Fruit fly (Drosophila melanogaster) whole organism, adult: ENCODE data around the gene CG43050.

Experiments
- CG11617 ChIP-seq: fragments of 200-800 bp; sonication (Bioruptor generic); optimal IDR thresholded peaks from 2 replicates; lab custom pipeline; 2017; ENCODE audit warnings: mild to moderate bottlenecking, missing biosample characterization, missing genetic modification reagents, missing genetic modification characterization
- Crg-1 ChIP-seq: fragments of 200-800 bp; sonication (Bioruptor generic); optimal IDR thresholded peaks from 2 replicates; lab custom pipeline; 2016; ENCODE audit warnings: missing biosample characterization, missing genetic modification characterization
- Mnt ChIP-seq: fragments of 200-800 bp; sonication (Bioruptor generic); optimal IDR thresholded peaks from 2 replicates; lab custom pipeline; 2016; ENCODE audit warnings: missing biosample characterization, mild to moderate bottlenecking, missing genetic modification characterization
- tj ChIP-seq: fragments of 200-800 bp; sonication (Bioruptor generic); optimal IDR thresholded peaks from 3 replicates; lab custom pipeline; 2017; ENCODE audit warnings: missing biosample characterization, mild to moderate bottlenecking, missing genetic modification characterization, moderate library complexity

DNA sequence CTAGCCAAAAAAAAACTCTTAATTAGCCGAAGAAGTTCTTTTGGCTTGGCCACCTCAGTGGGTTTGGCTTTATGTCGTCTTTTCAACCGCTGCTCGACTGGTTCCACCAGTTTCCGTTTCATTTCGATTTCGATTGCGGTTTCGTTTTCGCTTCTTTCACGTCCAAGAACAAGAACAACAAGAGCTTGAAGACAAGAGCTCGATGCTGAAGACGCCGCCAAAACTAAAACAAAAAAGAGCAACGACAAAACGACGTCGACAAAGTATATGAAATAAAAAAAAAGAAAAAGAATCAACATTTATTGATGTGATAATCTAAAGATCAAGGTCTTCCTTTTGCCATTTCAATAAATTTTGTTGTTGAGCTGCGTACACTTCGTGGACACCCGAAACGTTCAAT, 3.4 kb downstream of the CG43050 start:
- TF ChIP-seq Crg-1 (no peak), Mnt (GFP tag; lab: Kevin White, UChicago) (no peak), CG11617 (no peak), tj (no peak)
